Fruit fly (Drosophila melanogaster) whole organism: ENCODE measurements around the gene CG9471.
A peak's percentile ranks its signal among the peaks of the same experiment; 100 is the strongest.

Source experiments
- CG8478 ChIP-seq: fragments of >200 bp; optimal IDR thresholded peaks from 2 replicates; lab custom pipeline; 2018; ENCODE audit warnings: inconsistent platforms
- Dll ChIP-seq: fragments of >200 bp; optimal IDR thresholded peaks from 2 replicates; lab custom pipeline; 2017
- EcR ChIP-seq, 2 experiments: fragments of >200 bp; optimal IDR thresholded peaks; 2 replicates each; lab custom pipeline; 2017; ENCODE audit warnings: missing biosample characterization in 2 of 2, missing genetic modification characterization in 2 of 2, missing genetic modification reagents in 2 of 2
- pan ChIP-seq: fragments of >200 bp; optimal IDR thresholded peaks from 2 replicates; lab custom pipeline; 2017
- psq ChIP-seq: fragments of >200 bp; optimal IDR thresholded peaks from 2 replicates; lab custom pipeline; 2017
- usp ChIP-seq: fragments of >200 bp; optimal IDR thresholded peaks from 2 replicates; lab custom pipeline; 2017; ENCODE audit warnings: missing biosample characterization, missing genetic modification characterization, mixed read lengths

Gene CG9471

DNA sequence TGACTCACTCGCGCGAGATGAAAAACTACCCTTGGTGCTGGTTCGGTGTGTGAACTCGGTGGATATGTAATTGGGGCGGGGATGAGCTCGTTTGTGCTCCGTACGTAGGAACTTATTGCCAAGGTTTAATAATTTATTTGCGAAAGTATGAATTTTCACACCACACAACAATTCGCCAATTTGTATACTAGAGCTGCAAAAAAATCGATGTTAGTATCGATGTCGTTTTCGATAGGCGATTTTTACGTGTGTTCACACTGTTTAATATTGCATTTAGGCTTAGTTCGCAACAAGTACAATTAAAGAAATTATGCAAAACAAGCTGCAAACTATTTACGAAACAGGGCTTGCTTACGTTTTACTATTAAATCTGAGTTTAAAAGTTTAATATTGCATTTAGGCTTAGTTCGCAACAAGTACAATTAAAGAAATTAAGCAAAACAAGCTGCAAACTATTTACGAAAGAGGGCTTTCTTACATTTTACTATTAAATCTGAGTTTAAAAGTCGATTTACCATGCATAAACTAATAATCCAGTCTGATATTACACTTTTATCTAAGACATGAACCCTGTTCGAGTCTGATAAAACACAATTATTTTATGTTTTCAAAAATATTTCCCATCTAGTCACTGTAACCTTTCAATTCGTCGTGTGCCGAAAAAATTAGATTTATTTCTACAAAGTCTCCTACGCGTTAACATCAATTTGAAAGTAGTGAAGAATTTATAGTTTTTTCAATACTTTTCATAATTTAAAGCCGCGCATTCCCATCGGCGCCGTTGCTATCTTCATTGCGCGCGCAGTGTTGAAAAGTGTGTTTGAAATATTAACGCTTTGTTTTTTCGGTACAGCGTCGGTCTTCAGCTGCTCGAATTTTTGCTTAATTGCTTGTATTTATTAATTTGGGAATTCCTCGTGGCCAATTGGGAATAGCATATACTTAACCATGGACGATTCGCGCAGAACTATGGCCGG is 8.1 kb downstream of the CG9471 start, which contains the start of the genes Snap24 and CG8478:
Gene Snap24 (minus strand): TSS at position 196 of the 977 bp plus-strand sequence.
Gene CG8478 (plus strand): TSS at position 696 of the 977 bp plus-strand sequence.
- no peak for TF ChIP-seq psq (lab: Kevin White, UChicago)
- no peak for TF ChIP-seq pan (lab: Kevin White, UChicago)
- TF ChIP-seq CG8478 (lab: Kevin White, UChicago), result no peak
- TF ChIP-seq EcR (GFP tag; optimal IDR thresholded peaks at IDR 0.05; lab: Kevin White, UChicago), result no peak
- no peak for TF ChIP-seq Dll (lab: Kevin White, UChicago)
- no peak for TF ChIP-seq usp (GFP tag; lab: Kevin White, UChicago)

DNA sequence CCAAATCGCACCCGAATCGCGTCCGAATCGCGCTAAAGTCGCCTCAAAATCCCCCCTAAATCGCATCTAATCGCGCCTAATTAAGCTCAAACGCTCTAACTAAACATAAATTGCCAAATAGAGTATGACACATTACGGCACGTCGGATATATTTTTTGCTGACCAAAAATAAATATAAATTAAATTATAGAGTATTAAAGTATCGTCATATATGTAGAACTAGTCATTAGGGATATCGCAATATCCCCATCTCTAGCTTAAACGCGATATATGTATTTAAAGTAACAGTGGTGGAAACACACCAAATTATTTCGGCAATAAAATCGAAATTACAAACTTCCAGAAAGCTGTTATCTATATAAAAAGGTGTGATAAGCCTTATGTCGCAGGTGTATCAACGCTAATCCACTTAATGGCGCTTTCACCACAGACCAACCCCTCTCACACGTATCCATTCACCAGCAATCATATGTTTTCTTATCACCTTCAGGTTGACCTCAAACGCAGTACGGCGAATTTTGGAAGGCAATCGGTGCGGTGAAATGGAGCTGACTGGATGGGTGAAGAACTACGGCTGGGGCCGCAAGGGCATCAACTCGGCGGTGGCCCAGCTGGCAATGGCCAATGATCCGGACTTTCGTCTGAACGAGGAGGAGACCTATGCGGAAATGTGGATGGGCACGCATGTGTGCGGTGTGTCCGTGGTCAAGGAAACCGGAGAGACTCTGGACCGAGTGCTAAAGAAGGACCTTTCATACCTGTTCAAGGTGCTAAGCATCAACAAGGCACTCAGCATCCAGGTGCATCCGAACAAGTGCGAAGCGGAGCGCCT is 11.8 kb downstream of the CG9471 start, which contains the start of gene Mpi:
Gene Mpi (plus strand): TSS at position 263 of the 832 bp plus-strand sequence.
- TF ChIP-seq CG8478 (lab: Kevin White, UChicago), result no peak
- no peak for TF ChIP-seq usp (GFP tag; lab: Kevin White, UChicago)
- no peak for TF ChIP-seq Dll (lab: Kevin White, UChicago)
- no peak for TF ChIP-seq psq (lab: Kevin White, UChicago)
- TF ChIP-seq EcR (GFP tag; optimal IDR thresholded peaks at IDR 0.05; lab: Kevin White, UChicago), result no peak
- no peak for TF ChIP-seq pan (lab: Kevin White, UChicago)

DNA sequence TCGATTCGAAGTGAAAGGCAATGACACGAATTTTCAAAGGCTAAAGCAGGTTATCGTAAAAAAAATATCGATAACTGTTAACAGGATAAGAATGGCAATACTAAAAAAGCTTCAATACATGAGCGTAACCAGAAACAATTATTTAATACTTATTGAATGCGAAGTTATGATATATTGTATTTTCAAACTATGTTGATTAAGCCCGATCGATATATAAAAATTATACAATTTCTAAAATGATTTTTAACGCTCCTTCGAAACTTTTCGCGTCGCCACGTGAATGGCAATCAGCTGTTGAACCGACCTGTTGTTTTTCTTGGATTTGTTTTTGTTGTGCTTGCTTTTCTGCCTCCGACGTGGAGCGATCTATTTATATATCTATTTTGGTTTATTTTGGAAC is 15.2 kb downstream of the CG9471 start, which contains the start of the genes Alg12 and Rpt3R:
Gene Alg12 (plus strand): TSS at position 305 of the 400 bp plus-strand sequence.
Gene Rpt3R (minus strand): TSS at position 324 of the 400 bp plus-strand sequence.
- TF ChIP-seq pan (lab: Kevin White, UChicago) (no peak), EcR (GFP tag; optimal IDR thresholded peaks at IDR 0.05; lab: Kevin White, UChicago) (no peak), usp (GFP tag; lab: Kevin White, UChicago) (no peak), psq (lab: Kevin White, UChicago) (no peak)

dm6 chr3R:9754487-9754886 is 16.9 kb downstream of the CG9471 start, which contains the start of gene Tti1:
Gene Tti1 (minus strand): TSS chr3R:9754686.
- TF ChIP-seq psq (lab: Kevin White, UChicago), result no peak
- TF ChIP-seq CG8478 (lab: Kevin White, UChicago), result no peak
- TF ChIP-seq usp (GFP tag; lab: Kevin White, UChicago), result no peak
- TF ChIP-seq EcR (GFP tag; optimal IDR thresholded peaks at IDR 0.05; lab: Kevin White, UChicago), result no peak
- TF ChIP-seq Dll (lab: Kevin White, UChicago), result no peak
- no peak for TF ChIP-seq pan (lab: Kevin White, UChicago)

- TF ChIP-seq psq (lab: Kevin White, UChicago) (no peak), pan (lab: Kevin White, UChicago) (no peak), CG8478 (lab: Kevin White, UChicago) (no peak), usp (GFP tag; lab: Kevin White, UChicago) (no peak), Dll (lab: Kevin White, UChicago) (no peak), EcR (GFP tag; optimal IDR thresholded peaks at IDR 0.05; lab: Kevin White, UChicago) (no peak)
These were observed 23.3 kb downstream of the CG9471 start for dm6 chr3R:9747900-9748663.

- TF ChIP-seq CG8478 (lab: Kevin White, UChicago) (no peak), pan (lab: Kevin White, UChicago) (no peak), psq (lab: Kevin White, UChicago) (no peak)
These were observed 23.7 kb downstream of the CG9471 start, which contains the start of gene PpD3 for dm6 chr3R:9747875-9747899. Gene PpD3 (plus strand): TSS chr3R:9747875.

DNA sequence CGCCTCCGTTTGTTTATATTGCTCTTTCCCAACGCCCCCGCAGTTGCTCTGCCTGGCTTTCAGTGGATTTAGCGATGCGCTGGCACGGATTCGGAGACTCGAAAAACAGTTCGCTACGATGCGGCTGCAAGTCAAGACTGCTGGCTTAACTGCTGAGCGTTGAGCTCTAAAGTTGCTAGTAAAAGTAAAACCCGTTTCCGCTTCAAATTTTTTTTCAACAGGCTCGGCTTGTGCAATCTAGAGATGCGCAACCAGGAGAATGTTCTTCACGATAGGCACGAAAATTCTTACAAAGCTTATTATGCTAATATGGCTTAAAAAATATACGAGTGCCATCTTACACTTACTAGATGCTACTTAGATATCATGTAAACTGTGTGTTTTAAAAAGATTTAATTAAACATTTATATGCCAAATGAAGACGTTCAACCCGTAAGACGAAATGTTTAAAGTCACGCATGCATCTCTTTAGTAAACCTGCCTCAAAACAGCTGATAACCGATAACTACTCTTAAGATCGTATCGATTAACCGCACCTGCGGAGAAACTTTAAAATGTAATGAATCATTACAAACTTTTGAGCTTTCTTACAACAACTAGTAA is 24.0 kb downstream of the CG9471 start, which contains the start of gene CG12948:
Gene CG12948 (minus strand): TSS at position 473 of the 603 bp plus-strand sequence.
- peak in 1 of 2 experiments; percentile 4 for TF ChIP-seq EcR (GFP tag; optimal IDR thresholded peaks at IDR 0.05; lab: Kevin White, UChicago)
- no peak for TF ChIP-seq usp (GFP tag; lab: Kevin White, UChicago)
- TF ChIP-seq CG8478 (lab: Kevin White, UChicago), result no peak

DNA sequence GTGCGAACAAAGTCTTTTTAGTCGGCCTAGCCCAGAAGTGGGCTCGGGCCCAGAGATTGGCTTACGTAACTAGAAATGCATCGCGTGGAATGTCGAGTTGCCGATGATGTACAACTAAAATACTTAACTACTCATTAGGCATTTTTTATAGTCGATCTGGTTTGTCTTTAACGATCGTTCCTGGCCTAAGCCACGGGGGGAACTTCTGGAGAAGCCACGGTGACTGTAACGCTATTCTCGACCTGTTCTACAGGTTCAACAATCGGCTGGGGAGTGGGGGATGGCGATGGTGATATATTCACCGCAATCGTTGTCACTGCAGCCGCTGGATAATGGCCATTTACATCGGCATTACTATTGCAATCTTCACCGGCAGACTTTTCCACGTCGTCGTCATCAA is 25.1 kb downstream of the CG9471 start, which contains the start of gene CG34409:
Gene CG34409 (minus strand): TSS at position 101 of the 400 bp plus-strand sequence.
- TF ChIP-seq CG8478 (lab: Kevin White, UChicago) (no peak), usp (GFP tag; lab: Kevin White, UChicago) (no peak), pan (lab: Kevin White, UChicago) (no peak)

dm6 chr3R:9745442-9745841 is 25.9 kb downstream of the CG9471 start:
- TF ChIP-seq Dll (lab: Kevin White, UChicago), result no peak
- TF ChIP-seq psq (lab: Kevin White, UChicago), result no peak
- TF ChIP-seq EcR (GFP tag; optimal IDR thresholded peaks at IDR 0.05; lab: Kevin White, UChicago), result no peak
- no peak for TF ChIP-seq usp (GFP tag; lab: Kevin White, UChicago)
- no peak for TF ChIP-seq pan (lab: Kevin White, UChicago)
- no peak for TF ChIP-seq CG8478 (lab: Kevin White, UChicago)

- TF ChIP-seq EcR (GFP tag; optimal IDR thresholded peaks at IDR 0.05; lab: Kevin White, UChicago) (no peak), pan (lab: Kevin White, UChicago) (no peak)
These were observed 27.3 kb downstream of the CG9471 start for dm6 chr3R:9743995-9744394.
